Fruit fly (Drosophila melanogaster): Measurements from ENCODE around the gene CG31463.

The CG31463 gene

DNA sequence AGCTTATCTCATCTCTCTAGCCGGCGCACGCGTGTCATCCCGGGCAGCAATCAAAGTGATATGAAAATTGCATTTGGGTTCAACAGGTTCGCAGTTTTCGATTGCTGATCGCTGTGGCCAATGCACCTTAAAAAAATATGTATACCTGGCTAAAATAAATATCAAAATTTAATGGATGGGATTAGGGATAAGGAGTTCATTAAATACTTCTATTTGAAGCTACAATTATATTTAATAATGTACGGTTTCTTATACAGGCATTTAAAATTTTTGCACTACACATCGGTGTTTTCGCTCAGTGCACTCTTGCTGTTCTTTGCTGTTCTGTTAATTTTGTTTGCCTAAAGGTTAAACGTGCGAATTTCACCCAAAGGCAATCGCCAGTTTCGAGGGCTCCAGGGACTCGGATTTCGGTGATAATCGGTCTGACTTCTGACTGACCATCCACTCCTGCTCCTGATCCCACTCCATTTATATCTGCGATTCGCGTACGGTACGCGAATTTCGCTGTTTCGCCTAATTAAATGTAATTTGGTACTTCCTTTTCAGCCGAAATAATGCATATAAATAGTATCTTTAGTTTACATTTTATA, 19.5 kb upstream of the CG31463 start:
- no peak for TF ChIP-seq cic (GFP tag; optimal IDR thresholded peaks at IDR 0.05)
- TF ChIP-seq Clk (GFP tag; optimal IDR thresholded peaks at IDR 0.05), result no peak
- TF ChIP-seq CG7045 (GFP tag; optimal IDR thresholded peaks at IDR 0.05), result no peak
- TF ChIP-seq cnc (optimal IDR thresholded peaks at IDR 0.05), result no peak

DNA sequence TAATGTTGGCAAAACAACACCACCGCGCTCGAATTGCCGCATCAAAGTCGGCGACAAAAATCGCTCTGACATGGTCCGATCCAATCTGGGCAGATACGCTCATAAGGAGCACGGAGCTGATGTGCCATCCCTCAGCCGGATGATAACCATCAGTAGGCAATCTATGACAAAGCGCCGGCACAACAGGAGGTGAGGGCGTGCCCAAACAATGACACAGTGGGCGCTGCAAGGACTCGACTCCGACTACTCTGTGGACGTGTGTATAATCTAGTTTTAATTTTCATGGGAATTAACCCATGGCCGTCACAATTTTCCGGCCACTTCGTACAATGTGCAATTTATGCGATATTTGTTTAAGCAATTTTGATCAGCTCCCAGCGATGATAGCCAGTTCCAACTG, 17.1 kb upstream of the CG31463 start:
- TF ChIP-seq CG14711 (tag; optimal IDR thresholded peaks at IDR 0.05) (no peak), ovo (GFP tag; optimal IDR thresholded peaks at IDR 0.05) (no peak), Mnt (GFP tag; optimal IDR thresholded peaks at IDR 0.05) (no peak), Crg-1 (GFP tag; optimal IDR thresholded peaks at IDR 0.05) (no peak), CG1620 (GFP tag; optimal IDR thresholded peaks at IDR 0.05) (no peak), CG11617 (GFP tag; optimal IDR thresholded peaks at IDR 0.05) (no peak), CG5204 (GFP tag; optimal IDR thresholded peaks at IDR 0.05) (no peak), cic (GFP tag; optimal IDR thresholded peaks at IDR 0.05) (no peak), cnc (optimal IDR thresholded peaks at IDR 0.05) (no peak)

DNA sequence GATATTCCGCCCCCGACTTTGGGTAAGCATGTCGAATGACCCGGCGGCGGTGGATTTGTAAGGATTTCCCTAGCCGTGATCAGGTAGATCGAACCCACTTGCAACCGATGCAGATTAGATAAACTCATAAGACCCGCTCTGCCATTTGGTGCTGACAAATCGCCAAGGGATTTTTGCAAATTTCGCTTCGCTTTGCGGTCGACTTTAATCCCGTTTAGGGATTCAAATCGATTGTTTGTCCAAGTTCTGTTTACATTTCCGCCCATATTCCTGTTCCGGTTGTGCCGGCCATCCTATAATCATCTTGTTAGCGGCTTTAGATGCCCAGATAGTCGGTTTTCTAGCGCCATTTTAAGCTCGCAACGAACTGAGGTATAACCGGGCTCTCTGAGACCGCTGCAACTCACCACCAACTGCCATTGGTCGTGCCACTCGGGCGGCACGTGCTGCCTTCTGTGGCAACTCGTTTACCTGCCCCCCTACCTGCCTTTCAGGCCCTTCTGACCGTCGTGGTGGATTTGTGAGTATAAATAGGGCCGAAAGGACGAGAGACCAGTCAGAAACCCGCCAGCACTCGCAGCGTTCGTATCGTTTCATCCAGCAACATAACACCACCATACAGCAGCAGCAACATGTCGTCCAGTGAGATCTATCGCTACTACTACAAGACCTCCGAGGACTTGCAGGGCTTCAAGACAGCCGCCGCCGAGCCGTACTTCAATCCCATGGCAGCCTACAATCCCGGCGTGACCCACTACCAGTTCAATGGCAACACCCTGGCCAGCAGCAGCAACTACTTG, 14.4 kb upstream of the CG31463 start, which contains the start of gene ato:
Gene ato, plus strand, starts transcription at position 559 of the 800 bp plus-strand sequence.
- TF ChIP-seq tj (GFP tag; optimal IDR thresholded peaks at IDR 0.05) (no peak), cic (GFP tag; optimal IDR thresholded peaks at IDR 0.05) (no peak), Mnt (GFP tag; optimal IDR thresholded peaks at IDR 0.05) (no peak), CG5204 (GFP tag; optimal IDR thresholded peaks at IDR 0.05) (no peak), CG1620 (GFP tag; optimal IDR thresholded peaks at IDR 0.05) (no peak), kay (GFP tag; ENCODE audit: borderline replicate concordance) (no peak), bab1 (GFP tag; optimal IDR thresholded peaks at IDR 0.05) (no peak), CG14711 (tag; optimal IDR thresholded peaks at IDR 0.05) (no peak), cnc (optimal IDR thresholded peaks at IDR 0.05) (no peak), toe (GFP tag; optimal IDR thresholded peaks at IDR 0.05) (no peak), CG33017 (tag; optimal IDR thresholded peaks at IDR 0.05) (no peak), CG7045 (GFP tag; optimal IDR thresholded peaks at IDR 0.05) (no peak), Crg-1 (GFP tag; optimal IDR thresholded peaks at IDR 0.05) (no peak), CG12768 (GFP tag; optimal IDR thresholded peaks at IDR 0.05) (no peak), Hr96 (GFP tag; optimal IDR thresholded peaks at IDR 0.05) (no peak), ovo (GFP tag; optimal IDR thresholded peaks at IDR 0.05) (no peak)

DNA sequence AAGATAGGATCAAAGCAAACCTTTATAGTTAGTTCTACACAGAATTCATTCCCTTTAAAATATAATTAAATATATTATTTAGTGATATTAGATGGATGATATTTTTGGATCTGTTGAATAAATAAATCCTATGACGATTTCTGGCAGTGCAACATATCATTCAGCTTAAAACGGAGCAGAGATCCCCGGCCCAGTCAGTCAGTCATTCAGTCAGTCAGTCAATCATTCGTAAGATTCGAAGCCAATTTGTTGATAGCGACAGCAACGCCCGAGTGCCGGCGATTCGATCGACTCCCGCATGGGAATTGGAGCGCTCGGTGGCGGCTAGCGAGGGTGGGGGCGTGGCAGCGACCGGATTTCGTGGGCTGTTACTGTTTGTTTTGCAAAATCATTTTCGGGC, 12.2 kb upstream of the CG31463 start:
- TF ChIP-seq CG12768 (GFP tag; optimal IDR thresholded peaks at IDR 0.05) (no peak), CG5204 (GFP tag; optimal IDR thresholded peaks at IDR 0.05) (no peak), Clk (GFP tag; optimal IDR thresholded peaks at IDR 0.05) (no peak), CG11617 (GFP tag; optimal IDR thresholded peaks at IDR 0.05) (no peak), cnc (optimal IDR thresholded peaks at IDR 0.05) (no peak), toe (GFP tag; optimal IDR thresholded peaks at IDR 0.05) (no peak), bab1 (GFP tag; optimal IDR thresholded peaks at IDR 0.05) (no peak), CG7045 (GFP tag; optimal IDR thresholded peaks at IDR 0.05) (no peak), pad (GFP tag; optimal IDR thresholded peaks at IDR 0.05) (no peak), kay (GFP tag; ENCODE audit: borderline replicate concordance) (no peak), CG1620 (GFP tag; optimal IDR thresholded peaks at IDR 0.05) (no peak), CG33017 (tag; optimal IDR thresholded peaks at IDR 0.05) (no peak), ovo (GFP tag; optimal IDR thresholded peaks at IDR 0.05) (no peak), Hr96 (GFP tag; optimal IDR thresholded peaks at IDR 0.05) (no peak), CG14711 (tag; optimal IDR thresholded peaks at IDR 0.05) (no peak), cic (GFP tag; optimal IDR thresholded peaks at IDR 0.05) (no peak), Mnt (GFP tag; optimal IDR thresholded peaks at IDR 0.05) (no peak)

DNA sequence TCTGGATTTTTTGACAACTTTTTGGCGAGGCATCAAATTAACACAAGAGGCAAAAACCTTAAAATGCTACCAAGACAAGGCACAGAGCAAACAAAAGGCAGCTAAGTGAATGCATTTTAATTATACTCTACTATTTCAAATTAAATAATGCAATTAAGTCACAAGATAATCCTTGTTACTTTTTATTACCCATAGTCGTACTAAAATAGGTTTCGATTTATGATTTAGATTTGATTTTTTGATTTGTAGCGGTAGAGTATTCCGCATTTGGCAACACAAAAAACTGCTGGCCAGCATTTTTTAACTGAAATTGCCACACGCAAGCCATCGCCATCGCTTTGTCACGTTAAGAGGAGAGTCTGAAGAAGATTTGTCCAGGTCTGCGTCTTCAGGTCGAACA, 9.4 kb upstream of the CG31463 start:
- no peak for TF ChIP-seq CG33017 (tag; optimal IDR thresholded peaks at IDR 0.05)
- TF ChIP-seq CG11617 (GFP tag; optimal IDR thresholded peaks at IDR 0.05), result no peak
- TF ChIP-seq Clk (GFP tag; optimal IDR thresholded peaks at IDR 0.05), result no peak
- TF ChIP-seq cnc (optimal IDR thresholded peaks at IDR 0.05), result no peak
- no peak for TF ChIP-seq cic (GFP tag; optimal IDR thresholded peaks at IDR 0.05)
- TF ChIP-seq CG5204 (GFP tag; optimal IDR thresholded peaks at IDR 0.05), result no peak
- no peak for TF ChIP-seq CG12768 (GFP tag; optimal IDR thresholded peaks at IDR 0.05)

DNA sequence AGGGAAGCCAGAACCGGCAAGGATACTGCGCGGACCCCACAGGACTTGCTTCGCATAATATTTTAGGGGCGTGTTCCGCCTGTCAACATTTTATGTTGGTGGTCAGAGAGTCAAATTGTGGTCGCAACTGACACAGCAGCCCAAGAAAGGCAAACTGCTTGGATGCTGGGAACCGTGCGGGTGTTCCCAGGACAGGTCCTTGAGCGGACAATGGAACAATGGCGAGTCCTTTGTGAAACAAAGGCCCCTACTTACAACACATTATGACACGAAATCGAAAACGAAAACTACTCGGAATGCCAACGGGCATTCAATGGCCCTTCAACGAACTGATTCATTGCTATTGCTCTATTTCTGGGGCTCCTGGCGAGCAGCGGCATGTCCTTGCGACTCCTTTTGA, 7.9 kb upstream of the CG31463 start:
- TF ChIP-seq Clk (GFP tag; optimal IDR thresholded peaks at IDR 0.05), result no peak
- no peak for TF ChIP-seq CG7045 (GFP tag; optimal IDR thresholded peaks at IDR 0.05)
- TF ChIP-seq toe (GFP tag; optimal IDR thresholded peaks at IDR 0.05), result no peak
- TF ChIP-seq ovo (GFP tag; optimal IDR thresholded peaks at IDR 0.05), result no peak

DNA sequence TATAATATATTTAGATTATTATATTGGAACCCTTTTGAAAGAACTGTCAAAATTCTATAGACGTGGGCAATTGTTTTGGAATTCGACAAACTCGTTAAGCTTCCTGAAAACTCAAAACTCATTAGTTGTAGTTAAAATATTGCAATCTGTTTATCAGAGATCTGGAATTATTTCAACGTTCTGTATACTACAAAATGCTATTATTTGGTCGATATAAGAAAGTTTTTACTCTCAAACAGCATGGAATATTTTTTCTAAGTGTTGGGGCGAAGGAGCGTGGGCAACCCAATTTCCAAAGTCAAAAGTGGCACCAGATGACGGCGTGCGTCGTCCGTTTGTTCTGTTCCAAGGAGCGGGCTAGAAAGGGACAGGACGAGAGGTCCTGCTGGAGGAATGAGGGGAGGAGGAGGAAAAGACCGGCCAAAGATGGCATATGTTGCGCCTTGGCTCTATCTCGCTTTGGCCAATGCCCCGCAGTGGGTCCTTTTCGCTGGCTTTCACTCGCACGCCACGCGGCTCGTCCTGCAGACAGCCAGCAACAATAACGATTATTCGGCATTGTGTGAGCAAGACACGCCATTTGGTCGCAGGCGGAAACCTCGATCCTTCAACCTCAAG, 6.3 kb upstream of the CG31463 start:
- TF ChIP-seq CG12768 (GFP tag; optimal IDR thresholded peaks at IDR 0.05) (no peak), CG33017 (tag; optimal IDR thresholded peaks at IDR 0.05) (no peak), ovo (GFP tag; optimal IDR thresholded peaks at IDR 0.05) (no peak), cic (GFP tag; optimal IDR thresholded peaks at IDR 0.05) (no peak), kay (GFP tag; ENCODE audit: borderline replicate concordance) (no peak), pad (GFP tag; optimal IDR thresholded peaks at IDR 0.05) (no peak), toe (GFP tag; optimal IDR thresholded peaks at IDR 0.05) (no peak), CG5204 (GFP tag; optimal IDR thresholded peaks at IDR 0.05) (no peak), cnc (optimal IDR thresholded peaks at IDR 0.05) (no peak), Mnt (GFP tag; optimal IDR thresholded peaks at IDR 0.05) (no peak), CG1620 (GFP tag; optimal IDR thresholded peaks at IDR 0.05) (no peak)
